Worm (Caenorhabditis elegans) whole organism, L4 larva: ENCODE results near the gene F23F12.12.
A peak's percentile ranks its signal among the peaks of the same experiment; 100 is the strongest.

Experiments
- ZK337.2 ChIP-seq: fragments of 200-800 bp; sonication (Bioruptor generic); IDR thresholded peaks from 2 replicates; pipeline ENCODE4 v1.3.6; 2022; ENCODE audit warnings: missing genetic modification reagents, missing genetic modification characterization, missing compliant biosample characterization
- ama-1 ChIP-seq: fragments of 150-350 bp; optimal IDR thresholded peaks from 2 replicates; lab custom pipeline; 2014; ENCODE audit warnings: inconsistent platforms, mixed read lengths
- ceh-20 ChIP-seq: fragments of 200-800 bp; sonication (Bioruptor generic); IDR thresholded peaks from 2 replicates; pipeline ENCODE4 v1.3.6; 2022; ENCODE audit warnings: missing genetic modification reagents, missing genetic modification characterization, missing compliant biosample characterization
- daf-8 ChIP-seq: fragments of 200-800 bp; sonication (Bioruptor generic); IDR thresholded peaks from 2 replicates; pipeline ENCODE4 v1.3.6; 2022; ENCODE audit warnings: missing genetic modification characterization, missing compliant biosample characterization
- mdl-1 ChIP-seq, 2 experiments: fragments of 150-350 bp in 1 of 2; sonication (generic microtip) in 1 of 2; optimal IDR thresholded peaks; 2 replicates each; lab custom pipeline; 2014 to 2017; ENCODE audit warnings: missing biosample characterization in 2 of 2, missing genetic modification characterization in 2 of 2
- nhr-28 ChIP-seq: fragments of 150-350 bp; optimal IDR thresholded peaks from 2 replicates; lab custom pipeline; 2014; ENCODE audit warnings: missing biosample characterization, missing genetic modification characterization
- nhr-76 ChIP-seq: fragments of 150-350 bp; optimal IDR thresholded peaks from 2 replicates; lab custom pipeline; 2014; ENCODE audit warnings: missing biosample characterization, missing genetic modification characterization
- nhr-77 ChIP-seq: fragments of 150-350 bp; optimal IDR thresholded peaks from 2 replicates; lab custom pipeline; 2014; ENCODE audit warnings: missing biosample characterization, missing genetic modification characterization
- sdz-12 ChIP-seq: fragments of 200-800 bp; sonication (Bioruptor generic); optimal IDR thresholded peaks from 2 replicates; lab custom pipeline; 2018; ENCODE audit warnings: mild to moderate bottlenecking, missing genetic modification characterization, missing compliant biosample characterization
- skn-1 ChIP-seq: fragments of 150-350 bp; optimal IDR thresholded peaks from 2 replicates; lab custom pipeline; 2014; ENCODE audit warnings: missing biosample characterization, missing genetic modification characterization
- spr-3 ChIP-seq: fragments of 200-800 bp; sonication (Bioruptor generic); optimal IDR thresholded peaks from 2 replicates; lab custom pipeline; 2018; ENCODE audit warnings: mild to moderate bottlenecking, missing genetic modification characterization, missing compliant biosample characterization
- unc-62 ChIP-seq, 3 experiments: fragments of 150-350 bp in 1 of 3; sonication (generic microtip); optimal IDR thresholded peaks in 2 of 3; peaks in 1 of 3; 1 replicate in 1 of 3; 2 replicates in 2 of 3; lab custom pipeline; 2014 to 2017; ENCODE audit warnings: missing biosample characterization in 3 of 3, missing genetic modification characterization in 3 of 3, missing genetic modification reagents in 3 of 3, missing genotype in 1 of 3
- ztf-11 ChIP-seq: fragments of 150-350 bp; optimal IDR thresholded peaks from 2 replicates; lab custom pipeline; 2014; ENCODE audit warnings: missing biosample characterization, missing genetic modification characterization

- TF ChIP-seq ztf-11 (tag; lab: Kevin White, UChicago) (no peak), ceh-20 (GFP tag; lab: Robert Waterston, UW) (no peak), nhr-77 (tag; lab: Kevin White, UChicago) (no peak), nhr-76 (tag; lab: Kevin White, UChicago) (no peak), spr-3 (no peak), skn-1 (tag; lab: Kevin White, UChicago) (no peak), daf-8 (GFP tag; lab: Robert Waterston, UW) (no peak), ama-1 (lab: Kevin White, UChicago) (peak; percentile 93), unc-62 (GFP tag; optimal IDR thresholded peaks at IDR 0.05 in 1 of 2; lab: Kevin White, UChicago) (peak in 1 of 2 experiments; percentile 33), unc-62 (tag; optimal IDR thresholded peaks at IDR 0.05; lab: Kevin White, UChicago) (no peak), nhr-28 (no peak), ZK337.2 (GFP tag; lab: Robert Waterston, UW) (no peak), mdl-1 (tag; optimal IDR thresholded peaks at IDR 0.05; lab: Kevin White, UChicago) (no peak), sdz-12 (no peak)
These were observed 45.3 kb upstream of the F23F12.12 start, which contains the start of gene T26A5.8 for ce11 chrIII:6462610-6463009.
